Fruit fly (Drosophila melanogaster): Measurements from ENCODE around the gene CG8927.

Gene CG8927

dm6 chr3R:16146632-16147453 lies 34.0 kb upstream of the CG8927 start, which contains the start of the genes Mic26-27 and CG5916 (continued):
- TF ChIP-seq hkb (optimal IDR thresholded peaks at IDR 0.05) (peak; percentile 95), hkb (GFP tag; IDR thresholded peaks at IDR 0.05) (peak; percentile 39; the same call in 1 of the 2 replicates), CG32772 (GFP tag; IDR thresholded peaks at IDR 0.05) (peak; percentile 88), ranshi (GFP tag; IDR thresholded peaks at IDR 0.05) (peak; percentile 71), eyg (GFP tag; optimal IDR thresholded peaks at IDR 0.05) (peak; percentile 67), prd (optimal IDR thresholded peaks at IDR 0.05) (no peak), prd (GFP tag; IDR thresholded peaks at IDR 0.05) (peak; percentile 92), CG8765 (GFP tag; IDR thresholded peaks at IDR 0.05) (peak; percentile 86; the same call in 1 of the 2 replicates), CG4730 (GFP tag; IDR thresholded peaks at IDR 0.05) (peak; percentile 71), CG17385 (GFP tag; optimal IDR thresholded peaks at IDR 0.05) (peak; percentile 20), Sox102F (GFP tag; optimal IDR thresholded peaks at IDR 0.05) (peak; percentile 88), h (optimal IDR thresholded peaks at IDR 0.05) (no peak), CG12155 (GFP tag; optimal IDR thresholded peaks at IDR 0.05) (peak; percentile 67), D (optimal IDR thresholded peaks at IDR 0.05) (peak; percentile 11), D (GFP tag; optimal IDR thresholded peaks at IDR 0.05) (peak; percentile 23), bsh (GFP tag; optimal IDR thresholded peaks at IDR 0.05) (peak in 1 of 2 experiments; percentile 65), usp (GFP tag; optimal IDR thresholded peaks at IDR 0.05) (no peak), jigr1 (GFP tag; IDR thresholded peaks at IDR 0.05) (peak; percentile 69; the same call in 2 of the 3 replicates), Usf (GFP tag; optimal IDR thresholded peaks at IDR 0.05) (peak; percentile 91), CG2712 (tag; optimal IDR thresholded peaks at IDR 0.05) (peak; percentile 85), CG14860 (GFP tag; IDR thresholded peaks at IDR 0.05; ENCODE audit: partially characterized antibody) (peak; percentile 100), Lim3 (GFP tag; IDR thresholded peaks at IDR 0.05) (0 out of 2 replicates have a peak, but pooled peaks have one; percentile 36), D19A (tag; optimal IDR thresholded peaks at IDR 0.05) (no peak), CG33557 (GFP tag; optimal IDR thresholded peaks at IDR 0.05) (peak; percentile 43), slbo (GFP tag; IDR thresholded peaks at IDR 0.05) (peak; percentile 94), CG16813 (GFP tag; IDR thresholded peaks at IDR 0.05; ENCODE audit: partially characterized antibody) (peak; percentile 100), CG7372 (GFP tag; IDR thresholded peaks at IDR 0.05) (peak; percentile 59), tx (GFP tag; optimal IDR thresholded peaks at IDR 0.05) (peak; percentile 78), cas (GFP tag; IDR thresholded peaks at IDR 0.05) (peak; percentile 24; the same call in 1 of the 2 replicates), CG18262 (tag; optimal IDR thresholded peaks at IDR 0.05) (peak; percentile 71), CG9932 (GFP tag; IDR thresholded peaks at IDR 0.05) (peak; percentile 90), Rx (GFP tag; IDR thresholded peaks at IDR 0.05) (peak; percentile 69), esg (GFP tag; conservative IDR thresholded peaks at IDR 0.05) (peak; percentile 75), dmrt11E (tag; optimal IDR thresholded peaks at IDR 0.05) (peak; percentile 94), zfh1 (GFP tag; IDR thresholded peaks at IDR 0.05) (peak; percentile 76; the same call in 2 of the 3 replicates), CG12104 (GFP tag; optimal IDR thresholded peaks at IDR 0.05) (peak; percentile 70), CG13424 (tag; optimal IDR thresholded peaks at IDR 0.05) (peak; percentile 95), peb (GFP tag; IDR thresholded peaks at IDR 0.05) (peak; percentile 49; the same call in 1 of the 2 replicates), pfk (GFP tag; optimal IDR thresholded peaks at IDR 0.05) (no peak), CG9797 (GFP tag; optimal IDR thresholded peaks at IDR 0.05) (peak; percentile 81), CG31224 (GFP tag; IDR thresholded peaks at IDR 0.05) (peak; percentile 51), cato (GFP tag; optimal IDR thresholded peaks at IDR 0.05; ENCODE audit: borderline replicate concordance) (peak; percentile 22), Lhr (GFP tag; optimal IDR thresholded peaks at IDR 0.05) (peak; percentile 76), CG4820 (GFP tag; optimal IDR thresholded peaks at IDR 0.05) (peak; percentile 79), HmgZ (tag; optimal IDR thresholded peaks at IDR 0.05) (peak; percentile 83), hbn (GFP tag; IDR thresholded peaks at IDR 0.05; ENCODE audit: partially characterized antibody) (peak; percentile 99), corto (GFP tag; optimal IDR thresholded peaks at IDR 0.05) (peak; percentile 57), Taf1 (GFP tag; IDR thresholded peaks at IDR 0.05) (peak; percentile 59), CG30020 (tag; optimal IDR thresholded peaks at IDR 0.05) (peak; percentile 80), Poxn (GFP tag; IDR thresholded peaks at IDR 0.05) (no peak)
